Worm (Caenorhabditis elegans): ENCODE results near the gene srh-17.

DNA sequence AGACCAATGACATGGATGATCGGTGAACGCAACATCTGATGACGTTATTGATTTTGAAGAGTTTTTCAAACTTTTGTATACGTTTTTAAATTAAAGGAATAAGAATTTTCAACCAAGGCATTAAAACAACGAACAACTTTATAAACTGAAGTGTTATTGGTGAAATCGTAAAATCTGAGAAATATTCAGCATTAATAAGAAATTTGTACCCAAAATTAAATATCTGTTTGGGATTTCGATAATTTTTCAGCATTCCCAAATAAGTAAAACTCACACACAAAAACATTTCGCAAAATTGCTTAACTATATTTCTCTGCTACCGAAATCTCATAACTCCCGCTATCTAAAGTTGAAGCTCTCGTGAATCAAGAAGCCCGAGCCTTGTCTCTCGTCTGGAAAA lies 1.5 kb upstream of the srh-17 start:
- TF ChIP-seq ztf-11 (tag; optimal IDR thresholded peaks at IDR 0.05) (no peak), ama-1 (optimal IDR thresholded peaks at IDR 0.05) (no peak), nhr-10 (tag; optimal IDR thresholded peaks at IDR 0.05) (no peak), nhr-77 (tag; optimal IDR thresholded peaks at IDR 0.05) (no peak)
